Worm (Caenorhabditis elegans) whole organism, L2 larva: ENCODE results near the gene F53F1.6.

ENCODE experiments used
- F13H6.1 ChIP-seq: sonication (generic microtip); optimal IDR thresholded peaks from 2 replicates; lab custom pipeline; 2016; ENCODE audit warnings: missing genetic modification characterization, missing compliant biosample characterization
- ZK546.5 ChIP-seq: sonication (generic microtip); optimal IDR thresholded peaks from 2 replicates; lab custom pipeline; 2017; ENCODE audit warnings: missing biosample characterization, missing genetic modification characterization
- ceh-82 ChIP-seq: fragments of 150-350 bp; optimal IDR thresholded peaks from 2 replicates; lab custom pipeline; 2014; ENCODE audit warnings: missing biosample characterization, missing genetic modification characterization
- elt-1 ChIP-seq: fragments of 150-350 bp; optimal IDR thresholded peaks from 2 replicates; lab custom pipeline; 2014; ENCODE audit warnings: missing biosample characterization, missing genetic modification characterization
- lsy-2 ChIP-seq, 2 experiments: fragments of 150-350 bp in 1 of 2; sonication (generic microtip) in 1 of 2; optimal IDR thresholded peaks; 2 replicates each; lab custom pipeline; 2014 to 2017; ENCODE audit warnings: missing biosample characterization in 2 of 2, missing genetic modification characterization in 2 of 2
- nhr-237 ChIP-seq: fragments of 150-350 bp; optimal IDR thresholded peaks from 2 replicates; lab custom pipeline; 2014; ENCODE audit warnings: missing biosample characterization, missing genetic modification characterization
- snpc-4 ChIP-seq: fragments of 150-350 bp; optimal IDR thresholded peaks from 2 replicates; lab custom pipeline; 2014; ENCODE audit warnings: missing biosample characterization, missing genetic modification characterization
- unc-55 ChIP-seq: fragments of 150-350 bp; sonication (generic microtip); optimal IDR thresholded peaks from 3 replicates; lab custom pipeline; 2014; ENCODE audit warnings: missing biosample characterization, missing genetic modification reagents, missing genetic modification characterization

DNA sequence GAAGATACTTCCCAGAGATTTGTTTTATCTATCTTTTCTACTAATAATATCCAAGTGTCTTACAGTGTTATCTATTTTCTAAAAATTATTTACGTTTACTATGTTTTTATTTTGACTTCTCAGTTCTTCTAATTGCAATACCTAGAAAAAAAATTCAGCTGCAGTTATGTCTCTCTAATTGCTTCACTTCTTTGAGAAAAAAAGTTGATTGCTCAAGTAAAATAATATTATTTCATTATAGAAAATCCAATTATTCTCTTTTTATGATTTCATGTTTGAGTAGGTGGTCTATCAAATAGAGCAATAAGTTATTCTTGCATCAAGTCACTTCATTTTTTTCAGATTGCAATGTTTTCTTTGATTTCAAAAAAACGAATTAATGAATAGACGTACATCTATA is 50.9 kb downstream of the F53F1.6 start:
- no peak for TF ChIP-seq unc-55 (GFP tag; lab: Kevin White, UChicago)
- TF ChIP-seq F13H6.1 (tag; lab: Kevin White, UChicago), result no peak
- no peak for TF ChIP-seq nhr-237 (tag; lab: Kevin White, UChicago)
- no peak for TF ChIP-seq snpc-4 (tag; lab: Kevin White, UChicago)
- no peak for TF ChIP-seq ZK546.5 (tag; lab: Kevin White, UChicago)
- no peak for TF ChIP-seq elt-1
- TF ChIP-seq ceh-82 (tag; lab: Kevin White, UChicago), result no peak
- no peak for TF ChIP-seq lsy-2 (tag; optimal IDR thresholded peaks at IDR 0.05; lab: Kevin White, UChicago)
